Fruit fly (Drosophila melanogaster): ENCODE results near the gene Papst2.
A peak's percentile ranks its signal among the peaks of the same experiment; 100 is the strongest.

Gene Papst2

DNA sequence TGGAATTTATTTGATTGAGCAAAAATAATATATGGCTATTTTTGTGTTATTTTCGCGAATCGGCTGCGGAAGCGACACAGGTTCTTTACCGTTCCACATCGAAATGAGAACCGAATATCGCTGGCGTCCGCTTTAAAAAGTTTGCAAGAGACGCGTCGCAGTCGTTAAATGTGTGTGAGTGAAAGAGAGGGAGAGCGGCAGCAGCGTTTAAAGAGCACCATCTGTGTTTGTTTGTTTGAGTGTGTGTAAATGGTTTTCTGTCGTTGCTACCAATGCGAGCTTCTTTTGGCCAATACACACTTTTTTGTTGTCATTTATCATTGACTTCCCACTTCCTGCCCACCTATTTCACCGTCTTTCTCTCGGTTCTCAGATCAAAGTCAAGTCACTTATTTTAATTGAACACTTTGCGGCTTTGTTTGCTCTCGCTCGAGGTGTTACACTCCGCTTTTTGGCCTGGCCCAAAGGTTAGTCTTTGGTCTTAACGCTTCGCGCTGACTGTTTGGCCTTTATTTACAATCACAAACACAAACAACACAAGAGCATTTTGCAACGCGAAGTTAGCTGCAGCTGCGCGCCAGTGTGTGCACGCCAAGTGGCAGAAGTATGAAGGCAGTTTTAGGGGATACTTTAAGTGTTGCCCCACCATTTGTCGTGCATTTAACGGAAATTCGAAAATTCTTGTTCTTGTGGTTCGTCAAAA lies 30.4 kb upstream of the Papst2 start, which contains the start of gene CG3764 (continued):
- TF ChIP-seq prd (optimal IDR thresholded peaks at IDR 0.05), result no peak
- TF ChIP-seq prd (GFP tag; IDR thresholded peaks at IDR 0.05), result 0 out of 3 replicates have a peak, but pooled peaks have one; percentile 26
- TF ChIP-seq CG14667 (GFP tag; IDR thresholded peaks at IDR 0.05), result no peak
- peak; percentile 80 for TF ChIP-seq CG17385 (GFP tag; optimal IDR thresholded peaks at IDR 0.05)
- TF ChIP-seq Dip2 (GFP tag; IDR thresholded peaks at IDR 0.05), result no peak
- TF ChIP-seq dan (GFP tag; IDR thresholded peaks at IDR 0.05), result no peak
- TF ChIP-seq CG12236 (GFP tag; optimal IDR thresholded peaks at IDR 0.05), result peak; percentile 68
- peak; percentile 47 for TF ChIP-seq D19A (tag; optimal IDR thresholded peaks at IDR 0.05)
- TF ChIP-seq CG3163 (GFP tag; optimal IDR thresholded peaks at IDR 0.05), result peak; percentile 98
- peak; percentile 40 for TF ChIP-seq vfl (GFP tag; optimal IDR thresholded peaks at IDR 0.05)
- TF ChIP-seq pb (GFP tag; optimal IDR thresholded peaks at IDR 0.05), result peak; percentile 84
- no peak for TF ChIP-seq inv (GFP tag; IDR thresholded peaks at IDR 0.05; ENCODE audit: partially characterized antibody)
- TF ChIP-seq Poxn (GFP tag; IDR thresholded peaks at IDR 0.05), result no peak
- no peak for TF ChIP-seq sim (GFP tag; IDR thresholded peaks at IDR 0.05)
- TF ChIP-seq ems (GFP tag; optimal IDR thresholded peaks at IDR 0.05), result peak; percentile 27
- peak; percentile 98 for TF ChIP-seq CG17912 (GFP tag; optimal IDR thresholded peaks at IDR 0.05)
- TF ChIP-seq CG4820 (GFP tag; optimal IDR thresholded peaks at IDR 0.05), result peak; percentile 38
- TF ChIP-seq ind (GFP tag; optimal IDR thresholded peaks at IDR 0.05), result peak; percentile 41
- TF ChIP-seq CG2889 (GFP tag; IDR thresholded peaks at IDR 0.05), result no peak
- TF ChIP-seq CG14710 (tag; optimal IDR thresholded peaks at IDR 0.05), result peak; percentile 100
- peak; percentile 88 for TF ChIP-seq Hmr (GFP tag; optimal IDR thresholded peaks at IDR 0.05)
- TF ChIP-seq CG17359 (tag; optimal IDR thresholded peaks at IDR 0.05), result peak; percentile 86
- TF ChIP-seq br (optimal IDR thresholded peaks at IDR 0.05), result no peak
- peak; percentile 58 for TF ChIP-seq CG7839 (tag; optimal IDR thresholded peaks at IDR 0.05)
- peak; percentile 85 for TF ChIP-seq trem (tag; optimal IDR thresholded peaks at IDR 0.05)
- TF ChIP-seq pros (GFP tag; optimal IDR thresholded peaks at IDR 0.05), result peak; percentile 49
- peak; percentile 76 for TF ChIP-seq Dek (tag; optimal IDR thresholded peaks at IDR 0.05)
- peak; percentile 72 for TF ChIP-seq gfzf (GFP tag; optimal IDR thresholded peaks at IDR 0.05)
- peak; percentile 70 for TF ChIP-seq nmo (GFP tag; optimal IDR thresholded peaks at IDR 0.05)
- TF ChIP-seq twi (tag; optimal IDR thresholded peaks at IDR 0.05), result peak; percentile 49
- TF ChIP-seq Mad (GFP tag; optimal IDR thresholded peaks at IDR 0.05), result peak; percentile 74
- no peak for TF ChIP-seq Doc3 (GFP tag; IDR thresholded peaks at IDR 0.05; ENCODE audit: partially characterized antibody)

DNA sequence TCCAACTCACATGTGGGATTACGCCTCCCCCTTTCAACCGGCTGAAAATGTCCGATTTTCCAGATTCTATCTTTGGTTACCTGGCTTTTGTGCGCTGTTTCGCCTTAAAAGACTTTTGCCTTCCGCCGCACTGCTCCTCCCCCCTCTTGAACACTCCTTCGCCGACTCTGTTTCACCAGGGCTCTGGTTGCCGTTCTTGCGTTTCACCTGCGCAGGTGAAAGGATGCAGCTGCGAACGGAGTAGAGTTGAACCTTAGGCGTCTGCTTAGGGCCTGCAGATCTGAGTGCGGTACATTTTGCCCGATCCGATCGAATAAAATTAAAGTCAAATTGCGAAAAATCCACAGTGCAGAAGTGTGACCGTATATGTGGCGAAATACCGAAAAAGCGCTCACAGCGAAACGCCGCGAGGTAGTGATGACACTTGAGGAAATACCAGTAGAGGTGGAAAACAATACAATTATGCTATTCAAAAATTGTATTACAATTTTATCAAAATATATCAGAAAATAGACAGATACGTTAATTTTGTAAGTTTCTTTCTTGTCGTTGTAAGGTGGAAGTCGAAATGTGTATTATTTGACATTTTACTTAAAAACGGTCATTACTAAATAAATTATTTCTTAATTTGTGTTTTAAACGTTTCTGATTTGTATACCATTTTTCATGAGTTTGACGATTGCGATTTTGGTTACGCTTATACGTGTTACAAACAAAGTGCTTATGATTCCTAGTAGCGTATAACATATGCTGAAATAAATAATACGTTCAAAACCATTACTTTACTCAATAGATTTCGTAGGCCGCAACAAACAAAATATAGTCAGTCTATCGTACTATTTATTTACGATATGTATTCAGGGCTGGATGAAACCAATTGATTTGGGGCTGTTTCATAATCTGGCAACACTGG lies 26.7 kb upstream of the Papst2 start, which contains the start of the genes CG6664 and CG7728:
Gene CG6664 (minus strand): TSS at position 518 of the 913 bp plus-strand sequence.
Gene CG7728 (plus strand): TSS at position 874 of the 913 bp plus-strand sequence.
- TF ChIP-seq Sox100B (GFP tag; optimal IDR thresholded peaks at IDR 0.05) (no peak), sisA (GFP tag; IDR thresholded peaks at IDR 0.05) (peak; percentile 60), Hey (tag; optimal IDR thresholded peaks at IDR 0.05) (no peak), Med (GFP tag) (peak; percentile 79), Doc3 (GFP tag; IDR thresholded peaks at IDR 0.05; ENCODE audit: partially characterized antibody) (peak; percentile 48; the same call in 1 of the 3 replicates), CG7963 (GFP tag; IDR thresholded peaks at IDR 0.05; ENCODE audit: partially characterized antibody) (peak; percentile 56; the same call in 1 of the 3 replicates), CG10274 (GFP tag; optimal IDR thresholded peaks at IDR 0.05) (no peak), pho (GFP tag; optimal IDR thresholded peaks at IDR 0.05) (peak; percentile 53), Max (GFP tag; optimal IDR thresholded peaks at IDR 0.05) (peak; percentile 46), C15 (GFP tag; IDR thresholded peaks at IDR 0.05) (0 out of 3 replicates have a peak, but pooled peaks have one; percentile 23), CG15601 (tag; optimal IDR thresholded peaks at IDR 0.05) (peak; percentile 21), Awh (GFP tag; IDR thresholded peaks at IDR 0.05) (no peak), tup (GFP tag; optimal IDR thresholded peaks at IDR 0.05) (no peak), nau (GFP tag; optimal IDR thresholded peaks at IDR 0.05) (no peak), Dp (GFP tag; optimal IDR thresholded peaks at IDR 0.05) (peak; percentile 47), CG12942 (GFP tag; optimal IDR thresholded peaks at IDR 0.05) (peak; percentile 40), CTCF (GFP tag; optimal IDR thresholded peaks at IDR 0.05) (no peak), CG6654 (GFP tag; optimal IDR thresholded peaks at IDR 0.05) (no peak)

Measured in whole organism, embryonic.